Fruit fly (Drosophila melanogaster) whole organism, embryonic: ENCODE results near the gene fbl.
A peak's percentile ranks its signal among the peaks of the same experiment; 100 is the strongest.

ENCODE experiments used
- CG11085 ChIP-seq: fragments of 200-800 bp; sonication (Bioruptor generic); IDR thresholded peaks from 2 replicates; pipeline ENCODE4 v1.3.6; 2022; ENCODE audit warnings: missing biosample characterization, missing genetic modification characterization
- CG12236 ChIP-seq: fragments of 200-800 bp; sonication (Bioruptor generic); optimal IDR thresholded peaks from 2 replicates; lab custom pipeline; 2016; ENCODE audit warnings: missing biosample characterization, missing genetic modification characterization
- CG12769 ChIP-seq: fragments of 200-800 bp; sonication (Bioruptor generic); optimal IDR thresholded peaks from 2 replicates; lab custom pipeline; 2019; ENCODE audit warnings: missing biosample characterization, mild to moderate bottlenecking, missing genetic modification characterization, moderate library complexity
- CG13296 ChIP-seq: fragments of 200-800 bp; sonication (Bioruptor generic); optimal IDR thresholded peaks from 3 replicates; lab custom pipeline; 2018; ENCODE audit warnings: missing biosample characterization, mild to moderate bottlenecking, missing genetic modification characterization
- CG14965 ChIP-seq: fragments of 200-800 bp; sonication (Bioruptor generic); optimal IDR thresholded peaks from 2 replicates; lab custom pipeline; 2016; ENCODE audit warnings: missing biosample characterization, missing genetic modification characterization, borderline replicate concordance
- CG15479 ChIP-seq: fragments of 200-800 bp; sonication (Bioruptor generic); optimal IDR thresholded peaks from 3 replicates; lab custom pipeline; 2019; ENCODE audit warnings: missing biosample characterization, mild to moderate bottlenecking, missing genetic modification characterization, moderate library complexity
- CG1647 ChIP-seq: fragments of 200-800 bp; sonication (Bioruptor generic); optimal IDR thresholded peaks from 3 replicates; lab custom pipeline; 2016; ENCODE audit warnings: missing biosample characterization, missing genetic modification characterization
- CG17328 ChIP-seq: fragments of 200-800 bp; sonication (Bioruptor generic); IDR thresholded peaks from 2 replicates; pipeline ENCODE4 v1.3.6; 2022; ENCODE audit warnings: missing biosample characterization, missing genetic modification characterization
- CG18476 ChIP-seq: fragments of 200-800 bp; sonication (Bioruptor generic); optimal IDR thresholded peaks from 2 replicates; lab custom pipeline; 2016; ENCODE audit warnings: missing biosample characterization, mild to moderate bottlenecking, missing genetic modification characterization
- CG2199 ChIP-seq: fragments of 200-800 bp; sonication (Bioruptor generic); IDR thresholded peaks from 3 replicates; pipeline ENCODE4 v1.3.6; 2022; ENCODE audit warnings: missing biosample characterization, missing genetic modification characterization
- CG2678 ChIP-seq: fragments of 200-800 bp; sonication (Bioruptor generic); optimal IDR thresholded peaks from 3 replicates; lab custom pipeline; 2019; ENCODE audit warnings: missing biosample characterization, mild to moderate bottlenecking, missing genetic modification characterization, moderate library complexity
- CG30431 ChIP-seq: fragments of 200-800 bp; sonication (Bioruptor generic); optimal IDR thresholded peaks from 2 replicates; lab custom pipeline; 2017; ENCODE audit warnings: missing biosample characterization, missing genetic modification characterization
- CG31388 ChIP-seq: fragments of 200-800 bp; sonication (Bioruptor generic); optimal IDR thresholded peaks from 2 replicates; lab custom pipeline; 2016; ENCODE audit warnings: missing biosample characterization, missing genetic modification characterization
- CG4707 ChIP-seq: fragments of 200-800 bp; sonication (Bioruptor generic); optimal IDR thresholded peaks from 2 replicates; lab custom pipeline; 2018; ENCODE audit warnings: missing biosample characterization, mild to moderate bottlenecking, missing genetic modification characterization, moderate library complexity
- CG6791 ChIP-seq: fragments of 200-800 bp; sonication (Bioruptor generic); IDR thresholded peaks from 3 replicates; pipeline ENCODE4 v1.3.6; 2022; ENCODE audit warnings: missing biosample characterization, missing genetic modification characterization; ENCODE audit not compliant: partially characterized antibody
- CG7357 ChIP-seq: fragments of 200-800 bp; sonication (Bioruptor generic); IDR thresholded peaks from 3 replicates; pipeline ENCODE4 v1.3.6; 2022; ENCODE audit warnings: missing biosample characterization, missing genetic modification characterization
- CG7963 ChIP-seq: fragments of 200-800 bp; sonication (Bioruptor generic); IDR thresholded peaks from 3 replicates; pipeline ENCODE4 v1.3.6; 2022; ENCODE audit warnings: missing biosample characterization, missing genetic modification characterization; ENCODE audit not compliant: partially characterized antibody
- CG8478 ChIP-seq: fragments of >200 bp; optimal IDR thresholded peaks from 2 replicates; lab custom pipeline; 2018
- Dip3 ChIP-seq: fragments of 200-800 bp; sonication (Bioruptor generic); optimal IDR thresholded peaks from 3 replicates; lab custom pipeline; 2016; ENCODE audit warnings: missing biosample characterization, missing genetic modification characterization
- Eip74EF ChIP-seq, 2 experiments: fragments of 200-800 bp in 1 of 2; fragments of >200 bp in 1 of 2; sonication (Bioruptor generic) in 1 of 2; optimal IDR thresholded peaks; 2 replicates each; lab custom pipeline; 2017 to 2019; ENCODE audit warnings: missing biosample characterization in 2 of 2, missing genetic modification characterization in 2 of 2, mild to moderate bottlenecking in 1 of 2, moderate library complexity in 1 of 2
- Fer3 ChIP-seq: fragments of 200-800 bp; sonication (Bioruptor generic); optimal IDR thresholded peaks from 2 replicates; lab custom pipeline; 2018; ENCODE audit warnings: missing biosample characterization, mild to moderate bottlenecking, missing genetic modification characterization, moderate library complexity
- H2.0 ChIP-seq: fragments of 200-800 bp; sonication (Bioruptor generic); IDR thresholded peaks from 2 replicates; pipeline ENCODE4 v1.3.6; 2022; ENCODE audit warnings: missing biosample characterization, missing genetic modification characterization
- Hmr ChIP-seq: fragments of 200-800 bp; sonication (Bioruptor generic); optimal IDR thresholded peaks from 3 replicates; lab custom pipeline; 2017; ENCODE audit warnings: mild to moderate bottlenecking, missing biosample characterization, missing genetic modification reagents, missing genetic modification characterization
- Kr ChIP-seq: fragments of 200-800 bp; sonication (Bioruptor generic); optimal IDR thresholded peaks from 2 replicates; lab custom pipeline; 2017; ENCODE audit warnings: missing biosample characterization, mild to moderate bottlenecking, missing genetic modification characterization
- Nf-YC ChIP-seq: fragments of 200-800 bp; optimal IDR thresholded peaks from 3 replicates; lab custom pipeline; 2019; ENCODE audit warnings: missing biosample characterization, mild to moderate bottlenecking, missing genetic modification characterization, moderate library complexity
- Oli ChIP-seq: fragments of 200-800 bp; sonication (Bioruptor generic); optimal IDR thresholded peaks from 2 replicates; lab custom pipeline; 2018; ENCODE audit warnings: missing biosample characterization, mild to moderate bottlenecking, missing genetic modification characterization, moderate library complexity
- YL-1 ChIP-seq: fragments of 200-800 bp; sonication (Bioruptor generic); optimal IDR thresholded peaks from 3 replicates; lab custom pipeline; 2017; ENCODE audit warnings: missing biosample characterization, mild to moderate bottlenecking, missing genetic modification characterization
- ac ChIP-seq: fragments of 200-800 bp; sonication (Bioruptor generic); optimal IDR thresholded peaks from 3 replicates; lab custom pipeline; 2017; ENCODE audit warnings: missing biosample characterization, mild to moderate bottlenecking, missing genetic modification characterization
- bcd ChIP-seq: fragments of 200-800 bp; sonication (Bioruptor generic); optimal IDR thresholded peaks from 2 replicates; lab custom pipeline; 2017; ENCODE audit warnings: missing biosample characterization, mild to moderate bottlenecking, missing genetic modification characterization
- cas ChIP-seq: fragments of 200-800 bp; sonication (Bioruptor generic); IDR thresholded peaks from 2 replicates; pipeline ENCODE4 v1.3.6; 2022; ENCODE audit warnings: missing biosample characterization, missing genetic modification characterization
- exex ChIP-seq: fragments of 200-800 bp; sonication (Bioruptor generic); optimal IDR thresholded peaks from 4 replicates; lab custom pipeline; 2018; ENCODE audit warnings: missing biosample characterization, mild to moderate bottlenecking, missing genetic modification characterization, moderate library complexity
- eyg ChIP-seq: fragments of 200-800 bp; sonication (Bioruptor generic); optimal IDR thresholded peaks from 3 replicates; lab custom pipeline; 2016; ENCODE audit warnings: missing biosample characterization, missing genetic modification characterization
- ftz-f1 ChIP-seq: fragments of 200-800 bp; sonication (Bioruptor generic); optimal IDR thresholded peaks from 2 replicates; lab custom pipeline; 2016; ENCODE audit warnings: missing biosample characterization, missing genetic modification characterization
- gcm ChIP-seq: fragments of 200-800 bp; sonication (Bioruptor generic); optimal IDR thresholded peaks from 2 replicates; lab custom pipeline; 2019; ENCODE audit warnings: missing biosample characterization, mild to moderate bottlenecking, missing genetic modification characterization, moderate library complexity
- grau ChIP-seq: fragments of 200-800 bp; optimal IDR thresholded peaks from 3 replicates; lab custom pipeline; 2019; ENCODE audit warnings: missing biosample characterization, mild to moderate bottlenecking, missing genetic modification characterization, moderate library complexity
- gsb ChIP-seq: fragments of 200-800 bp; sonication (Bioruptor generic); IDR thresholded peaks from 2 replicates; pipeline ENCODE4 v1.3.6; 2022; ENCODE audit warnings: missing biosample characterization, missing genetic modification characterization
- inv ChIP-seq: fragments of 200-800 bp; sonication (Bioruptor generic); IDR thresholded peaks from 2 replicates; pipeline ENCODE4 v1.3.6; 2022; ENCODE audit warnings: missing biosample characterization, missing genetic modification characterization; ENCODE audit not compliant: partially characterized antibody
- knrl ChIP-seq: fragments of 200-800 bp; sonication (Bioruptor generic); IDR thresholded peaks from 3 replicates; pipeline ENCODE4 v1.3.6; 2022; ENCODE audit warnings: missing biosample characterization, missing genetic modification characterization; ENCODE audit not compliant: partially characterized antibody
- lov ChIP-seq, 2 experiments: fragments of 200-800 bp in 1 of 2; fragments of >200 bp in 1 of 2; sonication (Bioruptor generic) in 1 of 2; IDR thresholded peaks in 1 of 2; optimal IDR thresholded peaks in 1 of 2; 2 replicates in 1 of 2; 3 replicates in 1 of 2; pipeline versions ENCODE4 v1.3.6 to Lab custom; 2017 to 2022; ENCODE audit warnings: missing biosample characterization in 1 of 2, missing genetic modification characterization in 1 of 2
- luna ChIP-seq: fragments of 200-800 bp; sonication (Bioruptor generic); optimal IDR thresholded peaks from 2 replicates; lab custom pipeline; 2016; ENCODE audit warnings: missing biosample characterization, missing genetic modification characterization
- nerfin-2 ChIP-seq: fragments of 200-800 bp; sonication (Bioruptor generic); IDR thresholded peaks from 2 replicates; pipeline ENCODE4 v1.3.6; 2022; ENCODE audit warnings: missing biosample characterization, missing genetic modification characterization; ENCODE audit not compliant: partially characterized antibody
- onecut ChIP-seq: fragments of 200-800 bp; sonication (Bioruptor generic); IDR thresholded peaks from 2 replicates; pipeline ENCODE4 v1.3.6; 2022; ENCODE audit warnings: missing biosample characterization, missing genetic modification characterization
- phol ChIP-seq: fragments of 200-800 bp; sonication (Bioruptor generic); optimal IDR thresholded peaks from 3 replicates; lab custom pipeline; 2018; ENCODE audit warnings: missing biosample characterization, mild to moderate bottlenecking, missing genetic modification characterization, moderate library complexity
- pita ChIP-seq: fragments of 200-800 bp; sonication (Bioruptor generic); optimal IDR thresholded peaks from 2 replicates; lab custom pipeline; 2017; ENCODE audit warnings: missing biosample characterization, mild to moderate bottlenecking, missing genetic modification characterization
- scrt ChIP-seq: fragments of 200-800 bp; sonication (Bioruptor generic); optimal IDR thresholded peaks from 2 replicates; lab custom pipeline; 2018; ENCODE audit warnings: missing biosample characterization, mild to moderate bottlenecking, missing genetic modification characterization, moderate library complexity
- twi ChIP-seq: fragments of 200-800 bp; optimal IDR thresholded peaks from 2 replicates; lab custom pipeline; 2019; ENCODE audit warnings: missing biosample characterization, mild to moderate bottlenecking, missing genetic modification characterization, moderate library complexity
- wor ChIP-seq: fragments of 200-800 bp; sonication (Bioruptor generic); IDR thresholded peaks from 2 replicates; pipeline ENCODE4 v1.3.6; 2022; ENCODE audit warnings: missing biosample characterization, missing genetic modification characterization

The fbl gene

dm6 chr3L:20347762-20348580 lies 36.3 kb upstream of the fbl start, which contains the start of the genes Rbbp5 and eRF1 (continued):
- TF ChIP-seq Nf-YC (tag; lab: Kevin White, UChicago) (peak; percentile 75), Eip74EF (GFP tag; optimal IDR thresholded peaks at IDR 0.05; lab: Kevin White, UChicago) (peak in 1 of 2 experiments; percentile 3), grau (tag; lab: Kevin White, UChicago) (peak; percentile 81), lov (optimal IDR thresholded peaks at IDR 0.05; lab: Kevin White, UChicago) (no peak), lov (GFP tag; IDR thresholded peaks at IDR 0.05; lab: Robert Waterston, UW) (peak; percentile 64; the same call in 2 of the 3 replicates), nerfin-2 (peak; percentile 87), Oli (tag; lab: Kevin White, UChicago) (peak; percentile 44), Kr (GFP tag; lab: Kevin White, UChicago) (no peak), luna (GFP tag; lab: Kevin White, UChicago) (peak; percentile 5), CG11085 (GFP tag; lab: Robert Waterston, UW) (no peak; the same call in 1 of the 2 replicates), CG2678 (tag; lab: Kevin White, UChicago) (peak; percentile 80), CG2199 (no peak), CG12236 (GFP tag; lab: Kevin White, UChicago) (no peak), CG12769 (tag; lab: Kevin White, UChicago) (peak; percentile 10), CG13296 (GFP tag; lab: Kevin White, UChicago) (peak; percentile 39), YL-1 (GFP tag; lab: Kevin White, UChicago) (peak; percentile 47), knrl (GFP tag; lab: Robert Waterston, UW) (peak; percentile 93), eyg (no peak), phol (tag; lab: Kevin White, UChicago) (peak; percentile 84), scrt (GFP tag; lab: Kevin White, UChicago) (no peak), H2.0 (no peak; the same call in 1 of the 2 replicates), exex (tag; lab: Kevin White, UChicago) (peak; percentile 28), gcm (GFP tag; lab: Kevin White, UChicago) (no peak), Dip3 (GFP tag; lab: Kevin White, UChicago) (peak; percentile 51), CG14965 (no peak), CG7963 (GFP tag; lab: Robert Waterston, UW) (peak; percentile 84), CG31388 (peak; percentile 65), wor (GFP tag; lab: Robert Waterston, UW) (peak; percentile 47), Hmr (GFP tag; lab: Kevin White, UChicago) (peak; percentile 71), CG7357 (peak; percentile 49; the same call in 2 of the 3 replicates), CG18476 (peak; percentile 66), CG15479 (GFP tag; lab: Kevin White, UChicago) (peak; percentile 74), twi (peak; percentile 59), CG1647 (GFP tag; lab: Kevin White, UChicago) (peak; percentile 62), cas (peak; percentile 76), onecut (GFP tag; lab: Robert Waterston, UW) (no peak), CG4707 (no peak), ftz-f1 (no peak), gsb (GFP tag; lab: Robert Waterston, UW) (no peak; the same call in 1 of the 2 replicates), CG30431 (GFP tag; lab: Kevin White, UChicago) (no peak), inv (GFP tag; lab: Robert Waterston, UW) (peak; percentile 92), bcd (GFP tag; lab: Kevin White, UChicago) (peak; percentile 70), CG6791 (GFP tag; lab: Robert Waterston, UW) (peak; percentile 94), Fer3 (tag; lab: Kevin White, UChicago) (peak; percentile 72), pita (GFP tag; lab: Kevin White, UChicago) (no peak), CG8478 (no peak), ac (GFP tag; lab: Kevin White, UChicago) (no peak), CG17328 (GFP tag; lab: Robert Waterston, UW) (peak; percentile 75)
